Worm (Caenorhabditis elegans): Measurements from ENCODE around the gene ash-2.

The ash-2 gene

ce11 chrII:11974048-11974995 is 5.3 kb upstream of the ash-2 start:
- peak; percentile 44 for TF ChIP-seq ceh-43 (GFP tag; optimal IDR thresholded peaks at IDR 0.05)
- TF ChIP-seq sptf-1 (tag; optimal IDR thresholded peaks at IDR 0.05), result peak; percentile 32
- no peak for TF ChIP-seq ztf-11 (tag; optimal IDR thresholded peaks at IDR 0.05)
- TF ChIP-seq bed-3 (GFP tag; optimal IDR thresholded peaks at IDR 0.05), result peak; percentile 47
- no peak for TF ChIP-seq unc-39 (tag; optimal IDR thresholded peaks at IDR 0.05)
- TF ChIP-seq elt-3 (tag; optimal IDR thresholded peaks at IDR 0.05), result no peak
- peak; percentile 59 for TF ChIP-seq ceh-83 (GFP tag; optimal IDR thresholded peaks at IDR 0.05)
- no peak for TF ChIP-seq sem-2 (GFP tag; optimal IDR thresholded peaks at IDR 0.05)
- peak; percentile 13 for TF ChIP-seq mls-2 (tag; optimal IDR thresholded peaks at IDR 0.05)

ce11 chrII:11976727-11977259 is 2.8 kb upstream of the ash-2 start:
- TF ChIP-seq tbx-8 (GFP tag; optimal IDR thresholded peaks at IDR 0.05), result no peak
- TF ChIP-seq elt-3 (tag; optimal IDR thresholded peaks at IDR 0.05), result no peak

ce11 chrII:11977363-11977762 is 2.3 kb upstream of the ash-2 start, which contains the start of gene Y17G7B.21:
Y17G7B.21 (minus strand) TSS chrII:11977661.
- no peak for TF ChIP-seq drap-1 (GFP tag; optimal IDR thresholded peaks at IDR 0.05)
- TF ChIP-seq ham-2 (GFP tag; optimal IDR thresholded peaks at IDR 0.05), result no peak
- no peak for TF ChIP-seq ceh-83 (GFP tag; optimal IDR thresholded peaks at IDR 0.05)
- no peak for TF ChIP-seq sem-2 (GFP tag; optimal IDR thresholded peaks at IDR 0.05)
- no peak for TF ChIP-seq ztf-11 (tag; optimal IDR thresholded peaks at IDR 0.05)
- TF ChIP-seq M03D4.4 (tag; optimal IDR thresholded peaks at IDR 0.05), result no peak
- TF ChIP-seq ceh-39 (tag; optimal IDR thresholded peaks at IDR 0.05), result no peak
- no peak for TF ChIP-seq ceh-43 (GFP tag; optimal IDR thresholded peaks at IDR 0.05)
- TF ChIP-seq nhr-237 (tag; optimal IDR thresholded peaks at IDR 0.05), result no peak
- TF ChIP-seq unc-120 (tag; optimal IDR thresholded peaks at IDR 0.05; ENCODE audit: poor library complexity, severe bottlenecking), result no peak

DNA sequence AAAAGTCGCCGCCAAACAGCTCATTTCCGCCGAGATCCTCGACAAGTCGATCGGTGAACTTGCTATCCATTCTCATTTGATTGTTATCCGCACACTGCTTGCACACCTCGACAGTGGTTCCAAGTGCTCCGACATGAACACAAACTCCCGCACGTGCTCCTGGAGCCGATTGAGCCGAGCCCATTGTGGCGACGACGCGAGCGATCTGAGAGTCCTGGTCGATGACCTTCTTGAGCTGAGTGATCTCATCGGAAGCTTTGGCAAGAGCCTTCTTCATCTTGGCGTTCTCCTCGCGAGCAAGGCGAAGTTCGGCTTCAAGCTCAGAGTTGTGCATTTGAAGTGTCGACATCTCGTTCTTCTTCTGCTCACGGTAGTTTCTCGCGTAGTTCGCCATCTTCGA is 1.2 kb upstream of the ash-2 start:
- TF ChIP-seq flh-1 (GFP tag; optimal IDR thresholded peaks at IDR 0.05), result no peak
- TF ChIP-seq sptf-1 (tag; optimal IDR thresholded peaks at IDR 0.05), result no peak
- no peak for TF ChIP-seq ceh-83 (GFP tag; optimal IDR thresholded peaks at IDR 0.05)
- TF ChIP-seq unc-120 (tag; optimal IDR thresholded peaks at IDR 0.05; ENCODE audit: poor library complexity, severe bottlenecking), result no peak
- no peak for TF ChIP-seq tbx-8 (GFP tag; optimal IDR thresholded peaks at IDR 0.05)
- no peak for TF ChIP-seq unc-39 (tag; optimal IDR thresholded peaks at IDR 0.05)
- TF ChIP-seq ztf-11 (tag; optimal IDR thresholded peaks at IDR 0.05), result no peak
- no peak for TF ChIP-seq ceh-39 (tag; optimal IDR thresholded peaks at IDR 0.05)
- no peak for TF ChIP-seq lin-32 (GFP tag; optimal IDR thresholded peaks at IDR 0.05)
- no peak for TF ChIP-seq drap-1 (GFP tag; optimal IDR thresholded peaks at IDR 0.05)
- no peak for TF ChIP-seq nhr-12 (tag; optimal IDR thresholded peaks at IDR 0.05)
- TF ChIP-seq cnd-1 (tag; optimal IDR thresholded peaks at IDR 0.05), result no peak
- TF ChIP-seq elt-3 (tag; optimal IDR thresholded peaks at IDR 0.05), result no peak
- TF ChIP-seq ham-2 (GFP tag; optimal IDR thresholded peaks at IDR 0.05), result no peak
- TF ChIP-seq zip-8 (tag; optimal IDR thresholded peaks at IDR 0.05), result no peak
- no peak for TF ChIP-seq nhr-2 (tag; optimal IDR thresholded peaks at IDR 0.05)
- no peak for TF ChIP-seq ces-1 (GFP tag; optimal IDR thresholded peaks at IDR 0.05)
- no peak for TF ChIP-seq mab-5 (tag; optimal IDR thresholded peaks at IDR 0.05)
- TF ChIP-seq lin-13 (tag; optimal IDR thresholded peaks at IDR 0.05), result no peak
- TF ChIP-seq pha-4 (tag; optimal IDR thresholded peaks at IDR 0.05), result no peak

DNA sequence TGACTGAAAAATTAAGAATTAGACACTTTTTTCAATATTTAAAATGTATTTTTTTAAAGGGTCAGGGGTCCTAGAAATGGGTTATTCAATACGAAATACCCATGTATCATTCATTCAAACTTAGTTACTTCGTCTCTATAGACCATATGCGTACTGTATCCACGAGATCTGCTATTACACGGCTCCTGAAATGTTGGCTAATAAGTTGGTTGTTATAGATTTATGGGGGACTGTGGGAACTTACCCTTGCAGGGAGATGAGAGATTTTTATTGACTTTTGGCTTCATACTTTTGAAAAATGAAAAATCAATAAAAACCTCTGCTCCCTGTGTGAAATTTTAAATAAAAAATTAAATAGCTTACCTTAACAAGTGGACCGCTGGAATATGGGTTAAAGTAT is 718 bp upstream of the ash-2 start:
- no peak for TF ChIP-seq ceh-83 (GFP tag; optimal IDR thresholded peaks at IDR 0.05)
- TF ChIP-seq drap-1 (GFP tag; optimal IDR thresholded peaks at IDR 0.05), result no peak
- no peak for TF ChIP-seq bed-3 (GFP tag; optimal IDR thresholded peaks at IDR 0.05)

DNA sequence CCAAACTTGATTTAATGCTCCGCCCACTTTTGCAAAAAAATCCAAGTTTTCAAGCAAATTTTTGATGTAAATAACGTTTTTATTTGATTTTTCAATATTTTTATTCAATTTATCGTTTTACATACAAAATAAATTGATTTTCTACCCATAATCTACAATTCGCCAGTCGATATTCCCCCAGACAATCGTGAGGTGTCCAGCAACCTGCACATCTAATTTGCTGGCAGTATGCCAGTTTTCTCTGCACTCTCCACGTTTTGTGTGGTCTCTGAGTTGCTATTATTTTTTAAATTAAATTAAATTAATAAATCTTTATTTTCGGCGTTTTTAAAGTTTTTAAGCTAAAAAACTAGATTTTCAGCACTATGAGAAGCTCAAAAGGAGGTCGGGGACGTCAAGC is 472 bp downstream of the ash-2 start:
- peak; percentile 55 for TF ChIP-seq sptf-1 (tag; optimal IDR thresholded peaks at IDR 0.05)
- TF ChIP-seq sem-2 (GFP tag; optimal IDR thresholded peaks at IDR 0.05), result no peak
- TF ChIP-seq nhr-2 (tag; optimal IDR thresholded peaks at IDR 0.05), result peak; percentile 43
- TF ChIP-seq unc-62 (GFP tag; optimal IDR thresholded peaks at IDR 0.05), result peak; percentile 31
- TF ChIP-seq M03D4.4 (tag; optimal IDR thresholded peaks at IDR 0.05), result no peak
- TF ChIP-seq nhr-12 (tag; optimal IDR thresholded peaks at IDR 0.05), result no peak
- peak; percentile 80 for TF ChIP-seq lsy-2 (tag; optimal IDR thresholded peaks at IDR 0.05)
- TF ChIP-seq zip-8 (tag; optimal IDR thresholded peaks at IDR 0.05), result no peak
- no peak for TF ChIP-seq flh-1 (GFP tag; optimal IDR thresholded peaks at IDR 0.05)
- no peak for TF ChIP-seq elt-1 (tag; optimal IDR thresholded peaks at IDR 0.05; ENCODE audit: borderline replicate concordance, insufficient read depth)
- no peak for TF ChIP-seq mls-2 (tag; optimal IDR thresholded peaks at IDR 0.05)
- TF ChIP-seq mep-1 (tag; optimal IDR thresholded peaks at IDR 0.05), result peak; percentile 67
- TF ChIP-seq ceh-83 (GFP tag; optimal IDR thresholded peaks at IDR 0.05), result no peak
- peak; percentile 22 for TF ChIP-seq ceh-43 (GFP tag; optimal IDR thresholded peaks at IDR 0.05)
- TF ChIP-seq lin-13 (tag; optimal IDR thresholded peaks at IDR 0.05), result peak; percentile 83
- TF ChIP-seq nhr-237 (tag; optimal IDR thresholded peaks at IDR 0.05), result peak; percentile 68
- peak; percentile 33 for TF ChIP-seq ham-2 (GFP tag; optimal IDR thresholded peaks at IDR 0.05)
- peak; percentile 98 for TF ChIP-seq ces-1 (GFP tag; optimal IDR thresholded peaks at IDR 0.05)
- TF ChIP-seq mab-5 (tag; optimal IDR thresholded peaks at IDR 0.05), result no peak
- TF ChIP-seq pha-4 (tag; optimal IDR thresholded peaks at IDR 0.05), result peak; percentile 60
- TF ChIP-seq ztf-11 (tag; optimal IDR thresholded peaks at IDR 0.05), result no peak
- TF ChIP-seq bed-3 (GFP tag; optimal IDR thresholded peaks at IDR 0.05), result peak; percentile 6
- no peak for TF ChIP-seq cnd-1 (tag; optimal IDR thresholded peaks at IDR 0.05)
- no peak for TF ChIP-seq unc-39 (tag; optimal IDR thresholded peaks at IDR 0.05)
- no peak for TF ChIP-seq tbx-8 (GFP tag; optimal IDR thresholded peaks at IDR 0.05)
- TF ChIP-seq elt-3 (tag; optimal IDR thresholded peaks at IDR 0.05), result no peak
- no peak for TF ChIP-seq ceh-39 (tag; optimal IDR thresholded peaks at IDR 0.05)
- no peak for TF ChIP-seq blmp-1 (tag; optimal IDR thresholded peaks at IDR 0.05)
- no peak for TF ChIP-seq drap-1 (GFP tag; optimal IDR thresholded peaks at IDR 0.05)
- no peak for TF ChIP-seq lin-32 (GFP tag; optimal IDR thresholded peaks at IDR 0.05)

Data from whole organism, mixed stage, embryonic.